Worm (Caenorhabditis elegans) whole organism, L3 larva: ENCODE results near the gene W03G1.5.

Source experiments
- aly-2 ChIP-seq: fragments of 150-350 bp; optimal IDR thresholded peaks from 2 replicates; lab custom pipeline; 2014; ENCODE audit warnings: missing biosample characterization, missing genetic modification characterization
- ama-1 ChIP-seq: fragments of 150-350 bp; optimal IDR thresholded peaks from 2 replicates; lab custom pipeline; 2018
- egl-5 ChIP-seq: fragments of 150-350 bp; optimal IDR thresholded peaks from 2 replicates; lab custom pipeline; 2017; ENCODE audit warnings: missing biosample characterization, missing genetic modification reagents, missing genetic modification characterization, inconsistent platforms
- elt-3 ChIP-seq, 3 experiments: fragments of 150-350 bp in 1 of 3; sonication (generic microtip) in 2 of 3; optimal IDR thresholded peaks; 2 replicates in 2 of 3; 4 replicates in 1 of 3; lab custom pipeline; 2014 to 2017; ENCODE audit warnings: missing biosample characterization in 3 of 3, missing genetic modification characterization in 3 of 3
- fkh-10 ChIP-seq: sonication (generic microtip); optimal IDR thresholded peaks from 2 replicates; lab custom pipeline; 2017; ENCODE audit warnings: missing biosample characterization, missing genetic modification reagents, missing genetic modification characterization
- mdl-1 ChIP-seq: fragments of 150-350 bp; optimal IDR thresholded peaks from 2 replicates; lab custom pipeline; 2014; ENCODE audit warnings: missing biosample characterization, missing genetic modification characterization
- nhr-237 ChIP-seq: fragments of 150-350 bp; optimal IDR thresholded peaks from 2 replicates; lab custom pipeline; 2014; ENCODE audit warnings: missing biosample characterization, missing genetic modification characterization
- nhr-25 ChIP-seq: sonication (generic microtip); optimal IDR thresholded peaks from 2 replicates; lab custom pipeline; 2017; ENCODE audit warnings: missing biosample characterization, missing genetic modification characterization
- nhr-67 ChIP-seq: fragments of 150-350 bp; optimal IDR thresholded peaks from 2 replicates; lab custom pipeline; 2014; ENCODE audit warnings: missing biosample characterization, missing genetic modification characterization
- pqm-1 ChIP-seq: fragments of 150-350 bp; optimal IDR thresholded peaks from 2 replicates; lab custom pipeline; 2017; ENCODE audit warnings: missing biosample characterization, missing genetic modification characterization, inconsistent platforms
- unc-39 ChIP-seq: sonication (generic microtip); optimal IDR thresholded peaks from 4 replicates; lab custom pipeline; 2017; ENCODE audit warnings: missing biosample characterization, missing genetic modification characterization
- zag-1 ChIP-seq: fragments of 150-350 bp; optimal IDR thresholded peaks from 2 replicates; lab custom pipeline; 2014; ENCODE audit warnings: missing biosample characterization, missing genetic modification characterization
- ztf-4 ChIP-seq: fragments of 150-350 bp; optimal IDR thresholded peaks from 2 replicates; lab custom pipeline; 2014; ENCODE audit warnings: missing biosample characterization, missing genetic modification characterization

- TF ChIP-seq egl-5 (no peak), nhr-67 (tag; lab: Kevin White, UChicago) (no peak), fkh-10 (no peak), elt-3 (tag; optimal IDR thresholded peaks at IDR 0.05; lab: Kevin White, UChicago) (no peak), pqm-1 (tag; lab: Kevin White, UChicago) (no peak), nhr-25 (tag; lab: Kevin White, UChicago) (peak; percentile 66), ama-1 (no peak), ztf-4 (tag; lab: Kevin White, UChicago) (no peak), zag-1 (no peak), aly-2 (tag; lab: Kevin White, UChicago) (no peak), unc-39 (tag; lab: Kevin White, UChicago) (no peak), mdl-1 (tag; lab: Kevin White, UChicago) (no peak), nhr-237 (tag; lab: Kevin White, UChicago) (no peak)
Observed at ce11 chrIV:519409-519808, 13.1 kb upstream of the W03G1.5 start, which contains the start of gene pig-1.
